Fruit fly (Drosophila melanogaster): Measurements from ENCODE around the gene eloF.

DNA sequence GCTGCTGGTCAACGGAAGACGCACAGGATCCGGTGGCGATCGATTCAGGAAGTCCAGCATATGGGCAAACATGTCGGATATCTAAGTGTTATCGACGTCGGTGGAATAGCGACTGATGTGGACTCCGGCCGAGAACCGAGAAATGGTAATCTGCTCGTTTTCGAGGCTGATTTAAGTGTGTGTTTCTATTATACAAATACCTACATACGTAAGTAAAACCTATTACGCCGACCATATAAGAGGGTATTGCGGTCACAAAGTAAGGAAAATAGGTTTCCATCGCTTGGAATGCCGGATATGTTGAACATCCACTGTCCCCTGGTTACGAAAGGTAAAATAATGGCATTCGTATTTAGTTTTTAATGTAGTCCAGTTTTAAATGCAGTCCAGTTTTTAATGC, 4.3 kb downstream of the eloF start, which contains the start of gene CG9459:
- TF ChIP-seq Lpt (GFP tag; optimal IDR thresholded peaks at IDR 0.05) (no peak), dsx (GFP tag; optimal IDR thresholded peaks at IDR 0.05; ENCODE audit: poor library complexity, severe bottlenecking) (no peak), CG10669 (GFP tag; optimal IDR thresholded peaks at IDR 0.05) (no peak), spab (GFP tag; optimal IDR thresholded peaks at IDR 0.05) (no peak), Ets96B (tag; optimal IDR thresholded peaks at IDR 0.05) (no peak), fd85E (GFP tag; optimal IDR thresholded peaks at IDR 0.05) (no peak), Met (GFP tag; optimal IDR thresholded peaks at IDR 0.05) (no peak)
